Fruit fly (Drosophila melanogaster) whole organism, embryonic: ENCODE measurements around the gene CG9297.

ENCODE experiments used
- Awh ChIP-seq: fragments of 200-800 bp; sonication (Bioruptor generic); IDR thresholded peaks from 2 replicates; pipeline ENCODE4, ENCODE4 v1.3.6; 2022; ENCODE audit warnings: missing biosample characterization, missing genetic modification characterization
- Blimp-1 ChIP-seq: fragments of 200-800 bp; sonication (Bioruptor generic); optimal IDR thresholded peaks from 3 replicates; lab custom pipeline; 2018; ENCODE audit warnings: missing biosample characterization, missing genetic modification characterization, mild to moderate bottlenecking, moderate library complexity, missing genetic modification reagents
- CG10366 ChIP-seq: fragments of 200-800 bp; sonication (Bioruptor generic); IDR thresholded peaks from 2 replicates; pipeline ENCODE4 v1.3.6; 2022; ENCODE audit warnings: missing biosample characterization, missing genetic modification characterization
- CG10979 ChIP-seq: fragments of 200-800 bp; sonication (Bioruptor generic); optimal IDR thresholded peaks from 2 replicates; lab custom pipeline; 2018; ENCODE audit warnings: missing biosample characterization, mild to moderate bottlenecking, missing genetic modification characterization, moderate library complexity
- CG14710 ChIP-seq: fragments of 200-800 bp; sonication (Bioruptor generic); optimal IDR thresholded peaks from 3 replicates; lab custom pipeline; 2019; ENCODE audit warnings: missing biosample characterization, mild to moderate bottlenecking, missing genetic modification characterization, moderate library complexity
- CG15073 ChIP-seq: fragments of 200-800 bp; sonication (Bioruptor generic); optimal IDR thresholded peaks from 2 replicates; lab custom pipeline; 2016; ENCODE audit warnings: missing biosample characterization, missing genetic modification characterization
- CG15269 ChIP-seq: fragments of 200-800 bp; sonication (Bioruptor generic); optimal IDR thresholded peaks from 2 replicates; lab custom pipeline; 2018; ENCODE audit warnings: missing biosample characterization, mild to moderate bottlenecking, missing genetic modification characterization, moderate library complexity
- CG1603 ChIP-seq: fragments of 200-800 bp; sonication (Bioruptor generic); optimal IDR thresholded peaks from 2 replicates; lab custom pipeline; 2019; ENCODE audit warnings: missing biosample characterization, mild to moderate bottlenecking, missing genetic modification characterization, moderate library complexity
- CG16813 ChIP-seq: fragments of 200-800 bp; sonication (Bioruptor generic); IDR thresholded peaks from 3 replicates; pipeline ENCODE4 v1.3.6; 2022; ENCODE audit warnings: missing biosample characterization, missing genetic modification characterization; ENCODE audit not compliant: partially characterized antibody
- CG16815 ChIP-seq: fragments of 200-800 bp; sonication (Bioruptor generic); optimal IDR thresholded peaks from 3 replicates; lab custom pipeline; 2017; ENCODE audit warnings: missing biosample characterization, mild to moderate bottlenecking, missing genetic modification characterization
- CG17361 ChIP-seq: fragments of 200-800 bp; sonication (Bioruptor generic); IDR thresholded peaks from 3 replicates; pipeline ENCODE4 v1.3.6; 2022; ENCODE audit warnings: missing biosample characterization, missing genetic modification characterization
- CG18262 ChIP-seq: fragments of 200-800 bp; optimal IDR thresholded peaks from 3 replicates; lab custom pipeline; 2019; ENCODE audit warnings: missing biosample characterization, mild to moderate bottlenecking, missing genetic modification characterization, moderate library complexity
- CG2889 ChIP-seq: fragments of 200-800 bp; sonication (Bioruptor generic); IDR thresholded peaks from 3 replicates; pipeline ENCODE4 v1.3.6; 2022; ENCODE audit warnings: missing biosample characterization, missing genetic modification characterization
- CG3065 ChIP-seq: fragments of 200-800 bp; sonication (Bioruptor generic); optimal IDR thresholded peaks from 2 replicates; lab custom pipeline; 2016; ENCODE audit warnings: missing biosample characterization, missing genetic modification characterization
- CG31224 ChIP-seq: fragments of 200-800 bp; sonication (Bioruptor generic); IDR thresholded peaks from 2 replicates; pipeline ENCODE4 v1.3.6; 2022; ENCODE audit warnings: missing biosample characterization, missing genetic modification characterization
- CG3163 ChIP-seq: fragments of 200-800 bp; sonication (Bioruptor generic); optimal IDR thresholded peaks from 3 replicates; lab custom pipeline; 2016; ENCODE audit warnings: missing biosample characterization, missing genetic modification characterization
- CG3995 ChIP-seq: fragments of 200-800 bp; sonication (Bioruptor generic); optimal IDR thresholded peaks from 3 replicates; lab custom pipeline; 2016; ENCODE audit warnings: missing biosample characterization, missing genetic modification characterization
- CG42726 ChIP-seq: fragments of 200-800 bp; sonication (Bioruptor generic); IDR thresholded peaks from 2 replicates; pipeline ENCODE4 v1.3.6; 2022; ENCODE audit warnings: missing biosample characterization, missing genetic modification characterization; ENCODE audit not compliant: partially characterized antibody
- CG6765 ChIP-seq: fragments of 200-800 bp; sonication (Bioruptor generic); optimal IDR thresholded peaks from 3 replicates; lab custom pipeline; 2017; ENCODE audit warnings: missing biosample characterization, mild to moderate bottlenecking, missing genetic modification characterization
- CG6813 ChIP-seq: fragments of 200-800 bp; sonication (Bioruptor generic); optimal IDR thresholded peaks from 2 replicates; lab custom pipeline; 2017; ENCODE audit warnings: missing biosample characterization, missing genetic modification characterization, mild to moderate bottlenecking, moderate library complexity, missing genetic modification reagents
- CG7745 ChIP-seq: fragments of 200-800 bp; sonication (Bioruptor generic); optimal IDR thresholded peaks from 2 replicates; lab custom pipeline; 2018; ENCODE audit warnings: missing biosample characterization, mild to moderate bottlenecking, missing genetic modification characterization, moderate library complexity
- CG7928 ChIP-seq: fragments of 200-800 bp; sonication (Bioruptor generic); optimal IDR thresholded peaks from 2 replicates; lab custom pipeline; 2017; ENCODE audit warnings: missing biosample characterization, mild to moderate bottlenecking, missing genetic modification characterization
- CG8388 ChIP-seq: fragments of 200-800 bp; sonication (Bioruptor generic); optimal IDR thresholded peaks from 2 replicates; lab custom pipeline; 2019; ENCODE audit warnings: missing biosample characterization, mild to moderate bottlenecking, missing genetic modification characterization, moderate library complexity
- D19B ChIP-seq: fragments of 200-800 bp; sonication (Bioruptor generic); optimal IDR thresholded peaks from 2 replicates; lab custom pipeline; 2017; ENCODE audit warnings: missing biosample characterization, mild to moderate bottlenecking, missing genetic modification characterization
- Dip3 ChIP-seq: fragments of 200-800 bp; sonication (Bioruptor generic); optimal IDR thresholded peaks from 3 replicates; lab custom pipeline; 2016; ENCODE audit warnings: missing biosample characterization, missing genetic modification characterization
- HLH3B ChIP-seq: fragments of 200-800 bp; sonication (Bioruptor generic); IDR thresholded peaks from 2 replicates; pipeline ENCODE4 v1.3.6; 2022; ENCODE audit warnings: missing biosample characterization, missing genetic modification characterization
- HLHmδ ChIP-seq: fragments of 200-800 bp; sonication (Bioruptor generic); optimal IDR thresholded peaks from 2 replicates; lab custom pipeline; 2018; ENCODE audit warnings: missing biosample characterization, mild to moderate bottlenecking, missing genetic modification characterization, moderate library complexity
- HmgD ChIP-seq: fragments of 200-800 bp; sonication (Bioruptor generic); optimal IDR thresholded peaks from 3 replicates; lab custom pipeline; 2016; ENCODE audit warnings: missing biosample characterization, missing genetic modification characterization
- Kr ChIP-seq: fragments of 200-800 bp; sonication (Bioruptor generic); optimal IDR thresholded peaks from 2 replicates; lab custom pipeline; 2017; ENCODE audit warnings: missing biosample characterization, mild to moderate bottlenecking, missing genetic modification characterization
- Oli ChIP-seq: fragments of 200-800 bp; sonication (Bioruptor generic); optimal IDR thresholded peaks from 2 replicates; lab custom pipeline; 2018; ENCODE audit warnings: missing biosample characterization, mild to moderate bottlenecking, missing genetic modification characterization, moderate library complexity
- Ptx1 ChIP-seq: fragments of 200-800 bp; sonication (Bioruptor generic); IDR thresholded peaks from 2 replicates; pipeline ENCODE4 v1.3.6; 2022; ENCODE audit warnings: missing biosample characterization, missing genetic modification characterization
- Xbp1 ChIP-seq: fragments of 200-800 bp; sonication (Bioruptor generic); optimal IDR thresholded peaks from 3 replicates; lab custom pipeline; 2016; ENCODE audit warnings: missing biosample characterization, mild to moderate bottlenecking, missing genetic modification characterization
- ara ChIP-seq: fragments of 200-800 bp; sonication (Bioruptor generic); IDR thresholded peaks from 2 replicates; pipeline ENCODE4 v1.3.6; 2022; ENCODE audit warnings: missing biosample characterization, missing genetic modification characterization
- bcd ChIP-seq: fragments of 200-800 bp; sonication (Bioruptor generic); optimal IDR thresholded peaks from 2 replicates; lab custom pipeline; 2017; ENCODE audit warnings: missing biosample characterization, mild to moderate bottlenecking, missing genetic modification characterization
- bsh ChIP-seq, 2 experiments: fragments of 200-800 bp; sonication (Bioruptor generic); optimal IDR thresholded peaks; 2 replicates each; lab custom pipeline; 2017 to 2018; ENCODE audit warnings: mild to moderate bottlenecking in 2 of 2, missing biosample characterization in 2 of 2, missing genetic modification characterization in 2 of 2, moderate library complexity in 1 of 2
- da ChIP-seq: fragments of 200-800 bp; sonication (Bioruptor generic); optimal IDR thresholded peaks from 2 replicates; lab custom pipeline; 2016; ENCODE audit warnings: missing biosample characterization, missing genetic modification characterization
- esg ChIP-seq: fragments of 200-800 bp; sonication (Bioruptor generic); conservative IDR thresholded peaks from 2 replicates; pipeline ENCODE4 v1.3.6; 2022; ENCODE audit warnings: missing biosample characterization, missing genetic modification characterization
- fd96Cb ChIP-seq: fragments of 200-800 bp; sonication (Bioruptor generic); optimal IDR thresholded peaks from 2 replicates; lab custom pipeline; 2018; ENCODE audit warnings: missing biosample characterization, mild to moderate bottlenecking, missing genetic modification characterization, moderate library complexity
- fru ChIP-seq: fragments of >200 bp; optimal IDR thresholded peaks from 2 replicates; lab custom pipeline; 2017
- gem ChIP-seq: fragments of 200-800 bp; sonication (Bioruptor generic); optimal IDR thresholded peaks from 2 replicates; lab custom pipeline; 2019; ENCODE audit warnings: missing biosample characterization, mild to moderate bottlenecking, missing genetic modification characterization, moderate library complexity
- gsb-n ChIP-seq: fragments of 200-800 bp; sonication (Bioruptor generic); optimal IDR thresholded peaks from 3 replicates; lab custom pipeline; 2018; ENCODE audit warnings: missing biosample characterization, mild to moderate bottlenecking, missing genetic modification characterization
- lola ChIP-seq, 3 experiments: fragments of >200 bp in 2 of 3; fragments of 200-800 bp in 1 of 3; sonication (Bioruptor generic) in 1 of 3; optimal IDR thresholded peaks; 2 replicates each; lab custom pipeline; 2017 to 2019; ENCODE audit warnings: missing biosample characterization in 3 of 3, missing genetic modification characterization in 3 of 3, mild to moderate bottlenecking in 1 of 3, moderate library complexity in 1 of 3
- phol ChIP-seq: fragments of 200-800 bp; sonication (Bioruptor generic); optimal IDR thresholded peaks from 3 replicates; lab custom pipeline; 2018; ENCODE audit warnings: missing biosample characterization, mild to moderate bottlenecking, missing genetic modification characterization, moderate library complexity
- psq ChIP-seq: fragments of 200-800 bp; sonication (Bioruptor generic); optimal IDR thresholded peaks from 2 replicates; lab custom pipeline; 2017; ENCODE audit warnings: missing biosample characterization, missing genetic modification characterization
- scrt ChIP-seq: fragments of 200-800 bp; sonication (Bioruptor generic); optimal IDR thresholded peaks from 2 replicates; lab custom pipeline; 2018; ENCODE audit warnings: missing biosample characterization, mild to moderate bottlenecking, missing genetic modification characterization, moderate library complexity
- sens ChIP-seq: fragments of 200-800 bp; sonication (Bioruptor generic); peaks from one replicate; lab custom pipeline; 2016; ENCODE audit warnings: missing biosample characterization, missing genetic modification characterization
- sisA ChIP-seq: fragments of 200-800 bp; sonication (Bioruptor generic); IDR thresholded peaks from 2 replicates; pipeline ENCODE4 v1.3.6; 2022; ENCODE audit warnings: missing biosample characterization, missing genetic modification characterization
- stc ChIP-seq: fragments of 200-800 bp; sonication (Bioruptor generic); IDR thresholded peaks from 2 replicates; pipeline ENCODE4 v1.3.6; 2022; ENCODE audit warnings: missing biosample characterization, missing genetic modification characterization
- tin ChIP-seq: fragments of 200-800 bp; sonication (Bioruptor generic); optimal IDR thresholded peaks from 3 replicates; lab custom pipeline; 2016; ENCODE audit warnings: missing biosample characterization, missing genetic modification characterization
- vvl ChIP-seq: fragments of 200-800 bp; sonication (Bioruptor generic); IDR thresholded peaks from 2 replicates; pipeline ENCODE4 v1.3.6; 2022; ENCODE audit warnings: missing biosample characterization, missing genetic modification characterization

Gene CG9297

DNA sequence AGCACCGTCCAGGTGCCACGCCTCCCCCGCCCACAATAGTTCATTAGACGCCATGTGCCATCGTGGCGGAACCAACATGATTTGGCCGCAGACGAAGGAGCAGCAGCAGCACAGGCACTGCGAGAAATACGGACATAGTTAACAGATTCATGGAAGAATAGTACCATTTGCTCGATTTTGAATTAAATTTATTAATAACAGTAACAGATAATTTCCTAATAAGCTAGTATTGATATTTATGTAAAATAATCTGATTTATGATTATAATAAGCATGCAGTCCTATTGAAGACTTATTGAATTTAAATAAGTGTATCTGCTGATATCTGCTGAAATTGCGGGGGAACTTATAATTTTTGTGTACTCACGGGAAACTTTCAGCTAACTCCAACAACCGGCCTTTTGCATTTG is 26.0 kb downstream of the CG9297 start (continued):
- peak; percentile 39 for TF ChIP-seq CG18262 (tag; lab: Kevin White, UChicago)
- 0 out of 2 replicates have a peak, but pooled peaks have one; percentile 12 for TF ChIP-seq Ptx1 (GFP tag; lab: Robert Waterston, UW)
- TF ChIP-seq lola (GFP tag; optimal IDR thresholded peaks at IDR 0.05; lab: Kevin White, UChicago) = peak in 1 of 3 experiments; percentile 26
- TF ChIP-seq D19B (GFP tag; lab: Kevin White, UChicago) = no peak
- 0 out of 2 replicates have a peak, but pooled peaks have one; percentile 5 for TF ChIP-seq HLH3B (GFP tag; lab: Robert Waterston, UW)
- TF ChIP-seq Oli (tag; lab: Kevin White, UChicago) = peak; percentile 1
- TF ChIP-seq CG10979 (tag; lab: Kevin White, UChicago) = peak; percentile 31
- no peak for TF ChIP-seq CG6813 (GFP tag; lab: Kevin White, UChicago)
- no peak for TF ChIP-seq Xbp1
- no peak for TF ChIP-seq CG7928
- peak; percentile 8 for TF ChIP-seq CG14710 (tag; lab: Kevin White, UChicago)
- peak; percentile 37 for TF ChIP-seq CG1603 (tag; lab: Kevin White, UChicago)
- no peak for TF ChIP-seq psq
- no peak for TF ChIP-seq da (GFP tag; lab: Kevin White, UChicago)
- TF ChIP-seq CG3163 (GFP tag; lab: Kevin White, UChicago) = no peak
- TF ChIP-seq scrt (GFP tag; lab: Kevin White, UChicago) = no peak
- no peak for TF ChIP-seq CG15269 (tag; lab: Kevin White, UChicago)
- TF ChIP-seq fd96Cb (tag; lab: Kevin White, UChicago) = peak; percentile 5
- TF ChIP-seq phol (tag; lab: Kevin White, UChicago) = peak; percentile 46
- TF ChIP-seq stc (GFP tag; lab: Robert Waterston, UW) = no peak
- TF ChIP-seq CG17361 = peak; percentile 41; the same call in 1 of the 3 replicates
- no peak for TF ChIP-seq CG6765 (GFP tag; lab: Kevin White, UChicago)
- no peak for TF ChIP-seq CG3995 (GFP tag; lab: Kevin White, UChicago)
- TF ChIP-seq bsh (GFP tag; optimal IDR thresholded peaks at IDR 0.05; lab: Kevin White, UChicago) = peak in 1 of 2 experiments; percentile 51
- TF ChIP-seq Dip3 (GFP tag; lab: Kevin White, UChicago) = no peak
- TF ChIP-seq CG7745 (tag; lab: Kevin White, UChicago) = no peak
- no peak for TF ChIP-seq vvl
- TF ChIP-seq gsb-n (tag; lab: Kevin White, UChicago) = peak; percentile 30
- TF ChIP-seq Blimp-1 (GFP tag; lab: Kevin White, UChicago) = peak; percentile 26
- TF ChIP-seq sisA (GFP tag; lab: Robert Waterston, UW) = 0 out of 2 replicates have a peak, but pooled peaks have one; percentile 21
- TF ChIP-seq ara (GFP tag; lab: Robert Waterston, UW) = no peak
- no peak for TF ChIP-seq CG42726
- no peak for TF ChIP-seq CG10366 (GFP tag; lab: Robert Waterston, UW)
- TF ChIP-seq fru (lab: Kevin White, UChicago) = no peak
- peak; percentile 81 for TF ChIP-seq sens
- no peak for TF ChIP-seq CG16815
- TF ChIP-seq CG8388 = peak; percentile 23
- TF ChIP-seq CG2889 = no peak
- no peak for TF ChIP-seq Kr (GFP tag; lab: Kevin White, UChicago)
- TF ChIP-seq HmgD (GFP tag; lab: Kevin White, UChicago) = no peak
- no peak for TF ChIP-seq CG16813
- no peak for TF ChIP-seq CG15073 (GFP tag; lab: Kevin White, UChicago)
- 0 out of 2 replicates have a peak, but pooled peaks have one; percentile 1 for TF ChIP-seq CG31224 (GFP tag; lab: Robert Waterston, UW)
- peak; percentile 55; the same call in 1 of the 2 replicates for TF ChIP-seq Awh (GFP tag; lab: Robert Waterston, UW)
- 0 out of 2 replicates have a peak, but pooled peaks have one; percentile 15 for TF ChIP-seq esg (GFP tag; lab: Robert Waterston, UW)
- no peak for TF ChIP-seq bcd (GFP tag; lab: Kevin White, UChicago)
- peak; percentile 27 for TF ChIP-seq HLHmδ (GFP tag; lab: Kevin White, UChicago)
- peak; percentile 0 for TF ChIP-seq tin
- TF ChIP-seq gem = peak; percentile 28
- peak; percentile 67 for TF ChIP-seq CG3065
